Fruit fly (Drosophila melanogaster) whole organism, wandering third instar larva: Measurements from ENCODE around the gene CG5114.

ENCODE experiments used
- CrebA ChIP-seq: fragments of 200-800 bp; sonication (Bioruptor generic); optimal IDR thresholded peaks from 2 replicates; lab custom pipeline; 2016; ENCODE audit warnings: missing biosample characterization, mild to moderate bottlenecking, missing genetic modification characterization, borderline replicate concordance
- Dfd ChIP-seq: fragments of >200 bp; optimal IDR thresholded peaks from 2 replicates; lab custom pipeline; 2017; ENCODE audit warnings: missing biosample characterization, missing genetic modification characterization
- HLH106 ChIP-seq: fragments of 200-800 bp; optimal IDR thresholded peaks from 3 replicates; lab custom pipeline; 2019; ENCODE audit warnings: missing biosample characterization, mild to moderate bottlenecking, missing genetic modification characterization, moderate library complexity
- Hr83 ChIP-seq: fragments of 200-300 bp; sonication (Bioruptor generic); optimal IDR thresholded peaks from 2 replicates; lab custom pipeline; 2016; ENCODE audit warnings: missing biosample characterization, mild to moderate bottlenecking, missing genetic modification characterization, moderate library complexity; ENCODE audit not compliant: poor library complexity, severe bottlenecking
- N ChIP-seq: fragments of >200 bp; optimal IDR thresholded peaks from 2 replicates; lab custom pipeline; 2018; ENCODE audit warnings: missing biosample characterization, missing external identifiers, missing genetic modification characterization
- Rel ChIP-seq, 2 experiments: fragments of 200-800 bp; sonication (Bioruptor generic) in 1 of 2; optimal IDR thresholded peaks; 2 replicates in 1 of 2; 3 replicates in 1 of 2; lab custom pipeline; 2016 to 2019; ENCODE audit warnings: mild to moderate bottlenecking in 2 of 2, missing biosample characterization in 2 of 2, missing genetic modification characterization in 2 of 2, moderate library complexity in 1 of 2
- Sp1 ChIP-seq: fragments of 200-800 bp; sonication (Bioruptor generic); optimal IDR thresholded peaks from 3 replicates; lab custom pipeline; 2019; ENCODE audit warnings: missing biosample characterization, mild to moderate bottlenecking, missing genetic modification characterization, moderate library complexity
- Vsx2 ChIP-seq: fragments of 200-300, 225-300 bp; sonication (Bioruptor generic); optimal IDR thresholded peaks from 2 replicates; lab custom pipeline; 2018; ENCODE audit warnings: missing biosample characterization, missing genetic modification characterization; ENCODE audit not compliant: partially characterized antibody
- brk ChIP-seq: fragments of 200-800 bp; sonication (Bioruptor generic); optimal IDR thresholded peaks from 2 replicates; lab custom pipeline; 2016; ENCODE audit warnings: missing biosample characterization, mild to moderate bottlenecking, missing genetic modification characterization
- fru ChIP-seq: fragments of 200-800 bp; sonication (Bioruptor generic); optimal IDR thresholded peaks from 3 replicates; lab custom pipeline; 2016; ENCODE audit warnings: missing biosample characterization, mild to moderate bottlenecking, missing genetic modification characterization
- rgr ChIP-seq: fragments of 200-800 bp; sonication (Bioruptor generic); optimal IDR thresholded peaks from 3 replicates; lab custom pipeline; 2016; ENCODE audit warnings: missing biosample characterization, mild to moderate bottlenecking, missing genetic modification characterization
- tai ChIP-seq: sonication (Bioruptor generic); optimal IDR thresholded peaks from 2 replicates; lab custom pipeline; 2016; ENCODE audit warnings: missing biosample characterization, missing genetic modification characterization
- usp ChIP-seq: fragments of >200 bp; optimal IDR thresholded peaks from 2 replicates; lab custom pipeline; 2017; ENCODE audit warnings: missing biosample characterization, missing genetic modification characterization
- woc ChIP-seq: sonication (Bioruptor generic); optimal IDR thresholded peaks from 2 replicates; lab custom pipeline; 2016; ENCODE audit warnings: missing biosample characterization, mild to moderate bottlenecking, missing genetic modification characterization

Gene CG5114

dm6 chr3L:15021008-15021407, 38.4 kb downstream of the CG5114 start:
- TF ChIP-seq brk (GFP tag; lab: Kevin White, UChicago): no peak
- no peak for TF ChIP-seq woc
- TF ChIP-seq tai (GFP tag; lab: Kevin White, UChicago): no peak
- no peak for TF ChIP-seq Sp1 (GFP tag; lab: Kevin White, UChicago)
- no peak for TF ChIP-seq Vsx2 (GFP tag; lab: Kevin White, UChicago)
- TF ChIP-seq HLH106 (tag; lab: Kevin White, UChicago): no peak
- TF ChIP-seq usp (GFP tag; lab: Kevin White, UChicago): no peak
- no peak for TF ChIP-seq N (GFP tag; lab: Kevin White, UChicago)
- no peak for TF ChIP-seq rgr (GFP tag; lab: Kevin White, UChicago)
- TF ChIP-seq fru: no peak
- TF ChIP-seq Hr83 (GFP tag; lab: Kevin White, UChicago): no peak
- no peak for TF ChIP-seq CrebA (GFP tag; lab: Kevin White, UChicago)
- no peak for TF ChIP-seq Rel (GFP tag; optimal IDR thresholded peaks at IDR 0.05; lab: Kevin White, UChicago)
- TF ChIP-seq Rel (tag; optimal IDR thresholded peaks at IDR 0.05; lab: Kevin White, UChicago): no peak

dm6 chr3L:15023192-15023591, 40.6 kb downstream of the CG5114 start, which contains the start of gene CG32148:
TSS of gene CG32148 (plus strand) at chr3L:15023492.
- TF ChIP-seq Dfd (no peak), brk (GFP tag; lab: Kevin White, UChicago) (no peak)

dm6 chr3L:15031773-15032172, 49.1 kb downstream of the CG5114 start:
- TF ChIP-seq fru (no peak), Dfd (peak; percentile 3)
- TF ChIP-seq, all 38 proteins: peak for 1
